Fruit fly (Drosophila melanogaster): ENCODE data around the gene dob.

Gene dob

dm6 chrX:15079945-15080344 lies 13.1 kb downstream of the dob start:
- no peak for TF ChIP-seq CTCF (optimal IDR thresholded peaks at IDR 0.05)

dm6 chrX:15080780-15081402 lies 14.1 kb downstream of the dob start, which contains the start of gene CG33177:
Gene CG33177 (plus strand): TSS chrX:15081367.
- TF ChIP-seq CG8478 (optimal IDR thresholded peaks at IDR 0.05) = no peak
- peak; percentile 76 to 87 for TF ChIP-seq CTCF (optimal IDR thresholded peaks at IDR 0.05)

- no peak for TF ChIP-seq CTCF (optimal IDR thresholded peaks at IDR 0.05)
- TF ChIP-seq CG8478 (optimal IDR thresholded peaks at IDR 0.05) = no peak
Observed at dm6 chrX:15082681-15083080, 15.9 kb downstream of the dob start, which contains the start of gene CG33178. Gene CG33178 (plus strand): TSS chrX:15082827.

- TF ChIP-seq CG8478 (optimal IDR thresholded peaks at IDR 0.05) (no peak), CTCF (optimal IDR thresholded peaks at IDR 0.05) (no peak)
Observed at dm6 chrX:15084580-15085138, 17.9 kb downstream of the dob start, which contains the start of gene Cox17. Gene Cox17 (minus strand): TSS chrX:15084699.

DNA sequence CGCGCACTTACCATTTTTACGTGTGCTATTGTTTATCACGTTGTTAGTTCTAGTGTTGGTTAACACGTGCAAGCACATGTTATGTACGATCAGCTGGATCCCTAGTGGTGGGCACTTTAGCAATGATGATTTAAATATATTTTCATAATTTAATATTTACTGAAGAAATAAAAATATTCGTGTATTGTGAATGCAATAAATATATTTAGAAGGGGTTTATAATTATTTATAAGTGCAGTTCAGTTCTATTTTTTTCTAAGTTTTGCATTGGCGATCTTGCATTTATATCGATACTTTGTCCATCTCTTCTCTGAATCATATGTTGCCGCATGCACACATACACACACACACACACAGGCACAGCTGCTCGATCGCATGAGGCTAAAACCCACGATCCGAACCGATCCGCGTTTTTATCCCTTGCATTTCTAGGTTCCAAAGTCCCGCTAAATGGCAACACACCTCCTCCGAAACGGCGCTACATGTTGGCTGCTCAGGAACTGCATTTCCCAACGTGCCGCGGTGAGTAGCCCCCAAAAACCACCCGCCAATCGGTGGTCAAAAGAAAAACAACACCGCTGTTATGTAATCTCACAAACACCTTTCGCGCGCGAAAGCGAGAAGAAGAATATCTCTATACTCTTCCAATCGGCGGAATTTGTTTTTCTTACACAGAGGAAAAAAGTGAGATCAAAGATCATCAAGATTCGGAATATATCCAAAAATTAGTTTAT lies 19.1 kb downstream of the dob start, which contains the start of the genes CG15027 and Dbct:
Gene CG15027, minus strand, starts transcription at position 51 of the 734 bp plus-strand sequence.
Gene Dbct, plus strand, starts transcription at position 349 of the 734 bp plus-strand sequence.
- TF ChIP-seq CTCF (optimal IDR thresholded peaks at IDR 0.05) (no peak), CG8478 (optimal IDR thresholded peaks at IDR 0.05) (no peak)

- TF ChIP-seq CTCF (optimal IDR thresholded peaks at IDR 0.05) (no peak), CG8478 (optimal IDR thresholded peaks at IDR 0.05) (no peak)
Observed at dm6 chrX:15089146-15089698, 22.4 kb downstream of the dob start, which contains the start of gene Rab3-GEF. Gene Rab3-GEF (plus strand): TSS chrX:15089682.

DNA sequence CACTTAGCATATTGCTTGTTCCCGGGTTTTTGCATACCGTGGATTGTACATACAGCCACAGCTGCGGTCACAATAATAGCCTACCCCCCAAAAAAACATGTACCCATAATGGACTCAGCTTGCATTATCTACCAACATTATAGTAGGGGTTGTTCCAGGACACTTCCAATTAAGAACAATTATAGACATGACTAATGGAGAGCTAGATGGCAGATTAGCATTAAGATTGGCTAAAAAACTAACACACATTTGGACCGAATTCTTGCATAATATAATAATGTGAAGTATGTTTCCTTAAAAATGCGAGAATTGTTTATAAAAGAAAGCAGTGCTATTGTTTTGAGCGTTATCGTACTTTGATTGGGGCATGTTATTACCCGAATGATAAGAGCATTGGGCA lies 23.6 kb downstream of the dob start:
- TF ChIP-seq CG8478 (optimal IDR thresholded peaks at IDR 0.05) (no peak), CTCF (optimal IDR thresholded peaks at IDR 0.05) (no peak)

DNA sequence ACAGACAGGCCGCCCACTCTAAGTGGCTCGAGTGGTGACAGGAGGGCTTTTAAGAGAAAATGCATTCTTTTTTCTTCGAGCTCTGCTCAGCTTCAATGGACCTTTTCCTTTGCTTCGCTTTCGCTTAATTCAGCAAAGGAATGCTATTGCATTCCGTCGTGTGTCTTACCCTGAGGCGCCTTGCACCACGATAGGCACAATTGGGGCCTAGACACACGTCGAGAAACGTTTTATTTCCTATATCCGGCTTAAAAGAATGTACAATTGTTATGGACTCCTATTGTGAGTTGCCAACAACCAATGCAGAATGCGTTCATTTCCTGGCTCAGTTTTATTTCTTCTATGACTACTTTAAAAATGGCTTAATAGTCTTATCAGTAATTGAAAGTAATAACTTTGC lies 24.4 kb downstream of the dob start:
- TF ChIP-seq CTCF (optimal IDR thresholded peaks at IDR 0.05) (no peak), CG8478 (optimal IDR thresholded peaks at IDR 0.05) (no peak)

DNA sequence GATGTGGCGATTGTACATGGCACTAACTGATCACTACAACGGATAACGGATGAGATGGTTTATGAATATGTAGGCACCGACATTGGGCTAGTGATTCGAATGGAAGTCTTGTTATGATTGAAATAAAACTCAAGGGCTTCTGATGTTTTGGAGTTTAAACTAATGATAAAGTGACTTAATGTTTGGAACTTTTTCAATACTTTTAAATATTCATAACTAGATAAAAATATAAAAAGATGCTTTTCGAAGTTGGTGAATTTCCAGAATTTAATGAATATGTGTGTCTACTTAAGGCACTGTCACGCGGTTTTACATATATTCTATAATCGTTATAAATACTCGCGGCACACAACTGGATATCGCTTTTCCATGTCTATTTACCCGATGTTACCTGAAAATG lies 29.1 kb downstream of the dob start, which contains the start of gene CG9072:
Gene CG9072, minus strand, starts transcription at position 101 of the 400 bp plus-strand sequence.
- TF ChIP-seq CG8478 (optimal IDR thresholded peaks at IDR 0.05) (no peak), CTCF (optimal IDR thresholded peaks at IDR 0.05) (no peak)

DNA sequence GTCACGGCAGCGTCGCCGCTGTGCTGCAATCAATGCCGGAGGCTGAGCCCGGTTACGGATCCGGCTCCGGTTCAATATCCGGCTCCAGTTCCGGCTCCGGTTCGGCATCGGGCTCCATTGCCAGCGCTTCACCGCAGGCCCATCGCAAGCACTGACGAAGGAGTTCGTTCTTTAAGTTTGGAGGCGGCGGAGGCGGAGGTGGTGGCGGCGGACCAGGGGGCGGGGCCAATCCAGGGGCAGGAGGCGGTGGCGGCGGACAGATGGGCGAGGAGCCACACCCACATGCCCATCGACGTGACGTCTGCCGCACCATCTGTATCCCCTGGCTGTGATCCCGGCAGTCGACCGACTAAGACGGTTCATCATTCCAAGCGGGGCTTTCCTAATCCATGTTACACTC lies 45.1 kb downstream of the dob start:
- TF ChIP-seq CTCF (optimal IDR thresholded peaks at IDR 0.05) (no peak), CG8478 (optimal IDR thresholded peaks at IDR 0.05) (no peak)

DNA sequence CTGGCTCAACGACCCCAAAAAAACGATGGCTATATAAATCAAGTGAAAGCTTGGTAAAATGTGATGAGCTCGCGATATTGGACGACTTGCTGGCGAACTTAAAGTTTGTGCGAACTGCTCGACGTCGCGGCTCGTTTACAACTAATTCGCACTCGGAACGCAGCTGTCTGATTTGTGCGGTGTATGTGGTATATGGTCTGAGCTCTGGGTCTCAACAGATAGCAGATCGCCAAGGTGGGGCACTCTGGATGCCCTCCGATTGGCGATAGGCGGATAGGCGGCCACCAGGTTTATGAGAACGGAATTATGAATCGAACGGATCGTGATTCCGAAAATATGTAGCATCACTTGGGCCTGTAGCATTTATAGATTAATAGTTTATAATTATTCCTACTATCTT lies 49.6 kb downstream of the dob start, which contains the start of gene Cyp4s3:
Gene Cyp4s3, minus strand, starts transcription at position 146 of the 400 bp plus-strand sequence.
- TF ChIP-seq CTCF (optimal IDR thresholded peaks at IDR 0.05) = no peak
- no peak for TF ChIP-seq CG8478 (optimal IDR thresholded peaks at IDR 0.05)

Measured in S2 (cell line).